Fruit fly (Drosophila melanogaster) whole organism, embryonic: ENCODE measurements around the gene CG8944.
A peak's percentile ranks its signal among the peaks of the same experiment; 100 is the strongest.

Source experiments
- CG10654 ChIP-seq: fragments of 200-800 bp; sonication (Bioruptor generic); optimal IDR thresholded peaks from 2 replicates; lab custom pipeline; 2016; ENCODE audit warnings: missing biosample characterization, missing genetic modification characterization
- CG10979 ChIP-seq: fragments of 200-800 bp; sonication (Bioruptor generic); optimal IDR thresholded peaks from 2 replicates; lab custom pipeline; 2018; ENCODE audit warnings: missing biosample characterization, mild to moderate bottlenecking, missing genetic modification characterization, moderate library complexity
- CG13287 ChIP-seq: fragments of 200-800 bp; sonication (Bioruptor generic); IDR thresholded peaks from 2 replicates; pipeline ENCODE4 v1.3.6; 2022; ENCODE audit warnings: missing biosample characterization, missing genetic modification characterization; ENCODE audit not compliant: partially characterized antibody
- CG14441 ChIP-seq: fragments of 200-800 bp; sonication (Bioruptor generic); IDR thresholded peaks from 2 replicates; pipeline ENCODE4 v1.3.6; 2022; ENCODE audit warnings: missing biosample characterization, missing genetic modification characterization
- CG14860 ChIP-seq: fragments of 200-800 bp; sonication (Bioruptor generic); IDR thresholded peaks from 3 replicates; pipeline ENCODE4 v1.3.6; 2022; ENCODE audit warnings: missing biosample characterization, missing genetic modification characterization; ENCODE audit not compliant: partially characterized antibody
- CG16813 ChIP-seq: fragments of 200-800 bp; sonication (Bioruptor generic); IDR thresholded peaks from 3 replicates; pipeline ENCODE4 v1.3.6; 2022; ENCODE audit warnings: missing biosample characterization, missing genetic modification characterization; ENCODE audit not compliant: partially characterized antibody
- CG2116 ChIP-seq: fragments of 200-800 bp; sonication (Bioruptor generic); optimal IDR thresholded peaks from 3 replicates; lab custom pipeline; 2018; ENCODE audit warnings: missing biosample characterization, mild to moderate bottlenecking, missing genetic modification characterization
- CG34224 ChIP-seq: fragments of 200-800 bp; sonication (Bioruptor generic); IDR thresholded peaks from 3 replicates; pipeline ENCODE4 v1.3.6; 2022; ENCODE audit warnings: missing biosample characterization, missing genetic modification characterization; ENCODE audit not compliant: partially characterized antibody
- CG5245 ChIP-seq: fragments of 200-800 bp; sonication (Bioruptor generic); optimal IDR thresholded peaks from 3 replicates; lab custom pipeline; 2016; ENCODE audit warnings: missing biosample characterization, missing genetic modification characterization
- CG6689 ChIP-seq: fragments of 200-800 bp; sonication (Bioruptor generic); IDR thresholded peaks from 2 replicates; pipeline ENCODE4 v1.3.6; 2022; ENCODE audit warnings: missing biosample characterization, missing genetic modification characterization
- CG8359 ChIP-seq: fragments of 200-800 bp; sonication (Bioruptor generic); optimal IDR thresholded peaks from 2 replicates; lab custom pipeline; 2017; ENCODE audit warnings: missing biosample characterization, mild to moderate bottlenecking, missing genetic modification characterization, borderline replicate concordance
- CG9817 ChIP-seq: fragments of 200-800 bp; sonication (Bioruptor generic); optimal IDR thresholded peaks from 2 replicates; lab custom pipeline; 2018; ENCODE audit warnings: missing biosample characterization, mild to moderate bottlenecking, missing genetic modification characterization, moderate library complexity
- Chrac-16 ChIP-seq: fragments of 200-800 bp; sonication (Bioruptor generic); optimal IDR thresholded peaks from 3 replicates; lab custom pipeline; 2016; ENCODE audit warnings: missing biosample characterization, missing genetic modification characterization
- Deaf1 ChIP-seq: fragments of 200-800 bp; optimal IDR thresholded peaks from 3 replicates; lab custom pipeline; 2019; ENCODE audit warnings: missing biosample characterization, mild to moderate bottlenecking, missing genetic modification characterization, moderate library complexity
- Dll ChIP-seq: fragments of 200-800 bp; sonication (Bioruptor generic); IDR thresholded peaks from 4 replicates; pipeline ENCODE4 v1.3.6; 2022; ENCODE audit warnings: missing biosample characterization, missing genetic modification characterization; ENCODE audit not compliant: partially characterized antibody
- Doc3 ChIP-seq: fragments of 200-800 bp; sonication (Bioruptor generic); IDR thresholded peaks from 3 replicates; pipeline ENCODE4 v1.3.6; 2022; ENCODE audit warnings: missing biosample characterization, missing genetic modification characterization; ENCODE audit not compliant: partially characterized antibody
- Dp ChIP-seq: fragments of 200-800 bp; sonication (Bioruptor generic); optimal IDR thresholded peaks from 2 replicates; lab custom pipeline; 2018; ENCODE audit warnings: missing biosample characterization, mild to moderate bottlenecking, missing genetic modification characterization, moderate library complexity
- Dref ChIP-seq: fragments of 200-800 bp; sonication (Bioruptor generic); IDR thresholded peaks from 2 replicates; pipeline ENCODE4 v1.3.6; 2022; ENCODE audit warnings: missing biosample characterization, missing genetic modification characterization
- E2f2 ChIP-seq: fragments of 200-800 bp; sonication (Bioruptor generic); IDR thresholded peaks from 2 replicates; pipeline ENCODE4 v1.3.6; 2022; ENCODE audit warnings: missing biosample characterization, missing genetic modification characterization
- Ets97D ChIP-seq: fragments of 200-800 bp; sonication (Bioruptor generic); optimal IDR thresholded peaks from 3 replicates; lab custom pipeline; 2016; ENCODE audit warnings: missing biosample characterization, missing genetic modification characterization
- Gsc ChIP-seq: fragments of 200-800 bp; sonication (Bioruptor generic); IDR thresholded peaks from 2 replicates; pipeline ENCODE4 v1.3.6; 2022; ENCODE audit warnings: missing biosample characterization, missing genetic modification characterization
- HLH4C ChIP-seq: fragments of 200-800 bp; sonication (Bioruptor generic); IDR thresholded peaks from 3 replicates; pipeline ENCODE4 v1.3.6; 2022; ENCODE audit warnings: missing biosample characterization, missing genetic modification characterization; ENCODE audit not compliant: partially characterized antibody
- MBD-R2 ChIP-seq: fragments of 200-800 bp; sonication (Bioruptor generic); IDR thresholded peaks from 2 replicates; pipeline ENCODE4 v1.3.6; 2022; ENCODE audit warnings: missing biosample characterization, missing genetic modification characterization
- MESR4 ChIP-seq: fragments of 200-800 bp; sonication (Bioruptor generic); optimal IDR thresholded peaks from 2 replicates; lab custom pipeline; 2018; ENCODE audit warnings: missing biosample characterization, mild to moderate bottlenecking, missing genetic modification characterization, moderate library complexity
- MTF-1 ChIP-seq: fragments of 200-800 bp; sonication (Bioruptor generic); optimal IDR thresholded peaks from 2 replicates; lab custom pipeline; 2018; ENCODE audit warnings: missing biosample characterization, mild to moderate bottlenecking, missing genetic modification characterization, borderline replicate concordance
- Max ChIP-seq: fragments of 200-800 bp; sonication (Bioruptor generic); optimal IDR thresholded peaks from 2 replicates; lab custom pipeline; 2016; ENCODE audit warnings: missing biosample characterization, mild to moderate bottlenecking, missing genetic modification characterization
- Med ChIP-seq: fragments of 200-800 bp; sonication (Bioruptor generic); peaks from one replicate; lab custom pipeline; 2016; ENCODE audit warnings: missing biosample characterization, missing genetic modification characterization, mild to moderate bottlenecking, inconsistent platforms, moderate library complexity
- Myb ChIP-seq: fragments of 200-800 bp; sonication (Bioruptor generic); optimal IDR thresholded peaks from 2 replicates; lab custom pipeline; 2016; ENCODE audit warnings: missing biosample characterization, missing genetic modification characterization
- NK7.1 ChIP-seq: fragments of 200-800 bp; sonication (Bioruptor generic); optimal IDR thresholded peaks from 3 replicates; lab custom pipeline; 2016; ENCODE audit warnings: missing biosample characterization, missing genetic modification characterization
- Scr ChIP-seq: fragments of 200-800 bp; sonication (Bioruptor generic); IDR thresholded peaks from 2 replicates; pipeline ENCODE4 v1.3.6; 2022; ENCODE audit warnings: missing biosample characterization, missing genetic modification characterization; ENCODE audit not compliant: partially characterized antibody
- YL-1 ChIP-seq: fragments of 200-800 bp; sonication (Bioruptor generic); optimal IDR thresholded peaks from 3 replicates; lab custom pipeline; 2017; ENCODE audit warnings: missing biosample characterization, mild to moderate bottlenecking, missing genetic modification characterization
- ara ChIP-seq: fragments of 200-800 bp; sonication (Bioruptor generic); IDR thresholded peaks from 2 replicates; pipeline ENCODE4 v1.3.6; 2022; ENCODE audit warnings: missing biosample characterization, missing genetic modification characterization
- ato ChIP-seq: fragments of 200-800 bp; sonication (Bioruptor generic); IDR thresholded peaks from 2 replicates; pipeline ENCODE4 v1.3.6; 2022; ENCODE audit warnings: missing biosample characterization, missing genetic modification characterization; ENCODE audit not compliant: partially characterized antibody
- bbx ChIP-seq: fragments of 200-800 bp; sonication (Bioruptor generic); IDR thresholded peaks from 2 replicates; pipeline ENCODE4 v1.3.6; 2022; ENCODE audit warnings: missing biosample characterization, missing genetic modification characterization; ENCODE audit not compliant: partially characterized antibody
- caup ChIP-seq: fragments of 200-800 bp; sonication (Bioruptor generic); optimal IDR thresholded peaks from 3 replicates; lab custom pipeline; 2017; ENCODE audit warnings: missing biosample characterization, mild to moderate bottlenecking, missing genetic modification characterization, moderate library complexity; ENCODE audit not compliant: severe bottlenecking
- chinmo ChIP-seq: fragments of 200-800 bp; sonication (Bioruptor generic); IDR thresholded peaks from 4 replicates; pipeline ENCODE4 v1.3.6; 2022; ENCODE audit warnings: missing biosample characterization, missing genetic modification characterization; ENCODE audit not compliant: partially characterized antibody
- crp ChIP-seq, 2 experiments: fragments of 200-800 bp; sonication (Bioruptor generic); optimal IDR thresholded peaks; 2 replicates in 1 of 2; 3 replicates in 1 of 2; lab custom pipeline; 2017; ENCODE audit warnings: missing biosample characterization in 2 of 2, missing genetic modification characterization in 2 of 2, mild to moderate bottlenecking in 1 of 2, moderate library complexity in 1 of 2
- da ChIP-seq: fragments of 200-800 bp; sonication (Bioruptor generic); optimal IDR thresholded peaks from 2 replicates; lab custom pipeline; 2016; ENCODE audit warnings: missing biosample characterization, missing genetic modification characterization
- dmrt99B ChIP-seq: fragments of 200-800 bp; sonication (Bioruptor generic); optimal IDR thresholded peaks from 2 replicates; lab custom pipeline; 2018; ENCODE audit warnings: missing biosample characterization, mild to moderate bottlenecking, missing genetic modification characterization, moderate library complexity
- fd96Cb ChIP-seq: fragments of 200-800 bp; sonication (Bioruptor generic); optimal IDR thresholded peaks from 2 replicates; lab custom pipeline; 2018; ENCODE audit warnings: missing biosample characterization, mild to moderate bottlenecking, missing genetic modification characterization, moderate library complexity
- hb ChIP-seq: fragments of 200-800 bp; sonication (Bioruptor generic); IDR thresholded peaks from 3 replicates; pipeline ENCODE4 v1.3.6; 2022; ENCODE audit warnings: missing biosample characterization, missing genetic modification characterization; ENCODE audit not compliant: partially characterized antibody
- hbn ChIP-seq: fragments of 200-800 bp; sonication (Bioruptor generic); IDR thresholded peaks from 2 replicates; pipeline ENCODE4 v1.3.6; 2022; ENCODE audit warnings: missing biosample characterization, missing genetic modification characterization; ENCODE audit not compliant: partially characterized antibody
- luna ChIP-seq: fragments of 200-800 bp; sonication (Bioruptor generic); optimal IDR thresholded peaks from 2 replicates; lab custom pipeline; 2016; ENCODE audit warnings: missing biosample characterization, missing genetic modification characterization
- pzg ChIP-seq: fragments of 200-800 bp; sonication (Bioruptor generic); optimal IDR thresholded peaks from 3 replicates; lab custom pipeline; 2018; ENCODE audit warnings: missing biosample characterization, mild to moderate bottlenecking, missing genetic modification characterization, moderate library complexity
- tna ChIP-seq: fragments of 200-800 bp; sonication (Bioruptor generic); IDR thresholded peaks from 2 replicates; pipeline ENCODE4 v1.3.6; 2022; ENCODE audit warnings: missing biosample characterization, missing genetic modification characterization; ENCODE audit not compliant: partially characterized antibody
- unc-4 ChIP-seq: fragments of 200-800 bp; sonication (Bioruptor generic); IDR thresholded peaks from 2 replicates; pipeline ENCODE4 v1.3.6; 2022; ENCODE audit warnings: missing biosample characterization, missing genetic modification characterization; ENCODE audit not compliant: partially characterized antibody
- vnd ChIP-seq: fragments of 200-800 bp; sonication (Bioruptor generic); IDR thresholded peaks from 3 replicates; pipeline ENCODE4 v1.3.6; 2022; ENCODE audit warnings: missing biosample characterization, missing genetic modification characterization; ENCODE audit not compliant: partially characterized antibody
- zen2 ChIP-seq: fragments of 200-800 bp; sonication (Bioruptor generic); IDR thresholded peaks from 3 replicates; pipeline ENCODE4 v1.3.6; 2022; ENCODE audit warnings: missing biosample characterization, missing genetic modification characterization; ENCODE audit not compliant: partially characterized antibody

Gene CG8944

DNA sequence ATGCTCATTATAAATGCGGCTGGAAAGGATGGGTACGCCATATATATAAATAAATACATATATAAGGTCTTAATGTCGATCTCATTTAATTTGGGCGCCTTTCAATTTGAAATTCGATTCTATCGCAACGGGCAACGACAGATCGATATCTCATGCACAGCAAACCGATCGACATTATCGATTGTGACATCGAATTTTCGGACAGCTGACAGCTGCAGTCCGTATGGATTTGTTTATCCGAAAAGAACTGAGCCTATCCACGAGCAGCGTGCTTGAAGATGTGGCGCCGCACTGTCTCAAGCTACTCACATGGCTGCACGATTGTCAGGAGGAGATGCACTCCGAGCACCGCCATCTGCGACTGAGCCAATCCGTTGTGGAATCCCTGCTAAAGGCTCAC, 14.1 kb downstream of the CG8944 start, which contains the start of gene CG8191 (continued):
- TF ChIP-seq Scr (GFP tag; lab: Robert Waterston, UW): peak; percentile 66
- peak; percentile 69 for TF ChIP-seq hbn (GFP tag; lab: Robert Waterston, UW)
- TF ChIP-seq CG14441: no peak
- TF ChIP-seq ara (GFP tag; lab: Robert Waterston, UW): no peak
- TF ChIP-seq MESR4: peak; percentile 50
- peak; percentile 72 for TF ChIP-seq CG2116
- peak; percentile 38; the same call in 2 of the 3 replicates for TF ChIP-seq CG14860 (GFP tag; lab: Robert Waterston, UW)
- peak; percentile 70 for TF ChIP-seq MBD-R2
- no peak for TF ChIP-seq caup
- peak; percentile 77 for TF ChIP-seq CG13287 (GFP tag; lab: Robert Waterston, UW)
- peak; percentile 90; the same call in 3 of the 4 replicates for TF ChIP-seq chinmo
- peak; percentile 84 for TF ChIP-seq tna (GFP tag; lab: Robert Waterston, UW)
- peak; percentile 82 for TF ChIP-seq HLH4C (GFP tag; lab: Robert Waterston, UW)
- peak; percentile 72 for TF ChIP-seq Doc3 (GFP tag; lab: Robert Waterston, UW)
- peak; percentile 87 for TF ChIP-seq E2f2 (GFP tag; lab: Robert Waterston, UW)
- peak; percentile 74; the same call in 3 of the 4 replicates for TF ChIP-seq Dll
- TF ChIP-seq CG16813 (GFP tag; lab: Robert Waterston, UW): peak; percentile 68
- peak; percentile 23 for TF ChIP-seq YL-1 (GFP tag; lab: Kevin White, UChicago)
- no peak for TF ChIP-seq CG9817
- no peak for TF ChIP-seq MTF-1 (GFP tag; lab: Kevin White, UChicago)
- peak; percentile 85 for TF ChIP-seq Dp (GFP tag; lab: Kevin White, UChicago)
- no peak for TF ChIP-seq Deaf1 (tag; lab: Kevin White, UChicago)
- TF ChIP-seq CG10979: no peak
- TF ChIP-seq Gsc: no peak
- TF ChIP-seq Med (GFP tag; lab: Kevin White, UChicago): peak; percentile 44
- TF ChIP-seq CG10654 (GFP tag; lab: Kevin White, UChicago): no peak
- TF ChIP-seq hb (GFP tag; lab: Robert Waterston, UW): peak; percentile 59; the same call in 1 of the 3 replicates
- TF ChIP-seq Chrac-16: no peak
- no peak for TF ChIP-seq fd96Cb (tag; lab: Kevin White, UChicago)
- TF ChIP-seq bbx (GFP tag; lab: Robert Waterston, UW): peak; percentile 84
- TF ChIP-seq luna (GFP tag; lab: Kevin White, UChicago): no peak
- TF ChIP-seq CG8359 (GFP tag; lab: Kevin White, UChicago): no peak
- peak; percentile 44 for TF ChIP-seq pzg (GFP tag; lab: Kevin White, UChicago)
- peak in 1 of 2 experiments; percentile 82 for TF ChIP-seq crp (GFP tag; optimal IDR thresholded peaks at IDR 0.05; lab: Kevin White, UChicago)
- TF ChIP-seq NK7.1 (GFP tag; lab: Kevin White, UChicago): no peak
- TF ChIP-seq Ets97D (GFP tag; lab: Kevin White, UChicago): no peak
- peak; percentile 34 for TF ChIP-seq Myb (GFP tag; lab: Kevin White, UChicago)
- peak; percentile 86 for TF ChIP-seq zen2 (GFP tag; lab: Robert Waterston, UW)
- TF ChIP-seq CG34224 (GFP tag; lab: Robert Waterston, UW): peak; percentile 80
- no peak for TF ChIP-seq CG6689 (GFP tag; lab: Robert Waterston, UW)
- TF ChIP-seq vnd (GFP tag; lab: Robert Waterston, UW): peak; percentile 61; the same call in 2 of the 3 replicates
- TF ChIP-seq da (GFP tag; lab: Kevin White, UChicago): no peak
- TF ChIP-seq dmrt99B (tag; lab: Kevin White, UChicago): no peak
- peak; percentile 71 for TF ChIP-seq unc-4 (GFP tag; lab: Robert Waterston, UW)
- TF ChIP-seq Max (GFP tag; lab: Kevin White, UChicago): no peak
- TF ChIP-seq Dref (GFP tag; lab: Robert Waterston, UW): peak; percentile 82
- TF ChIP-seq CG5245: no peak
- peak; percentile 82 for TF ChIP-seq ato
